Fruit fly (Drosophila melanogaster) whole organism, prepupa: ENCODE data around the gene CG34171.
A peak's percentile ranks its signal among the peaks of the same experiment; 100 is the strongest.

Experiments used
- Blimp-1 ChIP-seq: fragments of 200-800 bp; sonication (Bioruptor generic); optimal IDR thresholded peaks from 3 replicates; lab custom pipeline; 2017; ENCODE audit warnings: missing biosample characterization, missing genetic modification characterization, mild to moderate bottlenecking, moderate library complexity, missing genetic modification reagents
- CG10631 ChIP-seq: fragments of 200-800 bp; sonication (Bioruptor generic); optimal IDR thresholded peaks from 2 replicates; lab custom pipeline; 2016; ENCODE audit warnings: missing biosample characterization, missing genetic modification characterization
- CG11294 ChIP-seq: fragments of 200-800 bp; sonication (Bioruptor generic); IDR thresholded peaks from 2 replicates; pipeline ENCODE4 v1.3.6; 2022; ENCODE audit warnings: missing biosample characterization, missing genetic modification characterization
- CG11762 ChIP-seq: fragments of 200-800 bp; sonication (Bioruptor generic); optimal IDR thresholded peaks from 3 replicates; lab custom pipeline; 2016; ENCODE audit warnings: missing biosample characterization, missing genetic modification characterization; ENCODE audit not compliant: insufficient read depth
- CG15336 ChIP-seq: fragments of 200-800 bp; sonication (Bioruptor generic); IDR thresholded peaks from 2 replicates; pipeline ENCODE4 v1.3.6; 2022; ENCODE audit warnings: missing biosample characterization, missing genetic modification characterization
- CG16779 ChIP-seq: fragments of 200-800 bp; sonication (Bioruptor generic); optimal IDR thresholded peaks from 3 replicates; lab custom pipeline; 2017; ENCODE audit warnings: missing biosample characterization, mild to moderate bottlenecking, missing genetic modification characterization
- CG31627 ChIP-seq: fragments of 200-800 bp; sonication (Bioruptor generic); optimal IDR thresholded peaks from 3 replicates; lab custom pipeline; 2016; ENCODE audit warnings: missing biosample characterization, missing genetic modification characterization
- CG32006 ChIP-seq: fragments of 200-800 bp; sonication (Bioruptor generic); optimal IDR thresholded peaks from 3 replicates; lab custom pipeline; 2017; ENCODE audit warnings: missing biosample characterization, mild to moderate bottlenecking, missing genetic modification characterization
- CG3919 ChIP-seq: fragments of 200-800 bp; sonication (Bioruptor generic); optimal IDR thresholded peaks from 3 replicates; lab custom pipeline; 2016; ENCODE audit warnings: missing biosample characterization, missing genetic modification characterization
- CG6163 ChIP-seq: fragments of 200-800 bp; sonication (Bioruptor generic); IDR thresholded peaks from 3 replicates; pipeline ENCODE4 v1.3.6; 2022; ENCODE audit warnings: missing biosample characterization, missing genetic modification characterization
- CG6808 ChIP-seq: fragments of 200-800 bp; sonication (Bioruptor generic); optimal IDR thresholded peaks from 3 replicates; lab custom pipeline; 2017; ENCODE audit warnings: missing biosample characterization, missing genetic modification characterization, mild to moderate bottlenecking, moderate library complexity, missing genetic modification reagents
- CG6854 ChIP-seq: fragments of 200-800 bp; sonication (Bioruptor generic); optimal IDR thresholded peaks from 2 replicates; lab custom pipeline; 2017; ENCODE audit warnings: missing biosample characterization, mild to moderate bottlenecking, missing genetic modification characterization
- CG8319 ChIP-seq: fragments of 200-800 bp; sonication (Bioruptor generic); optimal IDR thresholded peaks from 3 replicates; lab custom pipeline; 2016; ENCODE audit warnings: missing biosample characterization, missing genetic modification characterization
- CG8632 ChIP-seq: fragments of 200-800 bp; sonication (Bioruptor generic); optimal IDR thresholded peaks from 3 replicates; lab custom pipeline; 2016; ENCODE audit warnings: missing biosample characterization, missing genetic modification characterization
- Eip75B ChIP-seq: fragments of 200-800 bp; sonication (Bioruptor generic); optimal IDR thresholded peaks from 3 replicates; lab custom pipeline; 2016; ENCODE audit warnings: missing biosample characterization, missing genetic modification characterization
- Eip78C ChIP-seq: fragments of 200-800 bp; sonication (Bioruptor generic); peaks from one replicate; lab custom pipeline; 2016; ENCODE audit warnings: missing biosample characterization, missing genetic modification characterization
- Eip93F ChIP-seq: fragments of 200-800 bp; sonication (Bioruptor generic); optimal IDR thresholded peaks from 2 replicates; lab custom pipeline; 2016; ENCODE audit warnings: missing biosample characterization, mild to moderate bottlenecking, missing genetic modification characterization
- Ets21C ChIP-seq: fragments of 200-800 bp; sonication (Bioruptor generic); optimal IDR thresholded peaks from 3 replicates; lab custom pipeline; 2016; ENCODE audit warnings: missing biosample characterization, missing genetic modification characterization
- Ets96B ChIP-seq: fragments of 200-800 bp; optimal IDR thresholded peaks from 2 replicates; lab custom pipeline; 2019; ENCODE audit warnings: missing biosample characterization, mild to moderate bottlenecking, missing genetic modification characterization, moderate library complexity
- Hr38 ChIP-seq: sonication (Bioruptor generic); optimal IDR thresholded peaks from 2 replicates; lab custom pipeline; 2016; ENCODE audit warnings: missing biosample characterization, missing genetic modification characterization
- Hr39 ChIP-seq: fragments of 200-800 bp; sonication (Bioruptor generic); optimal IDR thresholded peaks from 2 replicates; lab custom pipeline; 2016; ENCODE audit warnings: missing biosample characterization, missing genetic modification characterization
- Hr4 ChIP-seq: fragments of 200-800 bp; sonication (Bioruptor generic); optimal IDR thresholded peaks from 3 replicates; lab custom pipeline; 2016; ENCODE audit warnings: missing biosample characterization, missing genetic modification characterization
- Sox14 ChIP-seq: fragments of 200-800 bp; sonication (Bioruptor generic); optimal IDR thresholded peaks from 3 replicates; lab custom pipeline; 2016; ENCODE audit warnings: missing biosample characterization, missing genetic modification characterization
- Sox15 ChIP-seq: fragments of 200-800 bp; sonication (Bioruptor generic); optimal IDR thresholded peaks from 3 replicates; lab custom pipeline; 2016; ENCODE audit warnings: missing biosample characterization, missing genetic modification characterization
- achi ChIP-seq: fragments of 200-800 bp; sonication (Bioruptor generic); optimal IDR thresholded peaks from 3 replicates; lab custom pipeline; 2016; ENCODE audit warnings: missing biosample characterization, missing genetic modification characterization
- acj6 ChIP-seq: fragments of 200-800 bp; sonication (Bioruptor generic); optimal IDR thresholded peaks from 3 replicates; lab custom pipeline; 2016; ENCODE audit warnings: missing biosample characterization, missing genetic modification characterization
- cyc ChIP-seq: fragments of 200-800 bp; sonication (Bioruptor generic); optimal IDR thresholded peaks from 3 replicates; lab custom pipeline; 2016; ENCODE audit warnings: missing biosample characterization, missing genetic modification characterization
- dac ChIP-seq: fragments of 200-800 bp; sonication (Bioruptor generic); optimal IDR thresholded peaks from 2 replicates; lab custom pipeline; 2017; ENCODE audit warnings: missing biosample characterization, mild to moderate bottlenecking, missing genetic modification characterization
- dsx ChIP-seq: fragments of 200-800 bp; optimal IDR thresholded peaks from 3 replicates; lab custom pipeline; 2019; ENCODE audit warnings: missing biosample characterization, mild to moderate bottlenecking, missing genetic modification characterization, moderate library complexity; ENCODE audit not compliant: poor library complexity, severe bottlenecking
- eg ChIP-seq: fragments of 200-800 bp; sonication (Bioruptor generic); IDR thresholded peaks from 3 replicates; pipeline ENCODE4 v1.3.6; 2022; ENCODE audit warnings: missing biosample characterization, missing genetic modification characterization
- esn ChIP-seq: fragments of 200-800 bp; sonication (Bioruptor generic); optimal IDR thresholded peaks from 2 replicates; lab custom pipeline; 2016; ENCODE audit warnings: missing biosample characterization, mild to moderate bottlenecking, missing genetic modification characterization, moderate library complexity
- fd59A ChIP-seq: fragments of 200-800 bp; sonication (Bioruptor generic); optimal IDR thresholded peaks from 2 replicates; lab custom pipeline; 2017; ENCODE audit warnings: missing biosample characterization, mild to moderate bottlenecking, missing genetic modification characterization, missing genetic modification reagents
- fd85E ChIP-seq: fragments of 200-800 bp; sonication (Bioruptor generic); optimal IDR thresholded peaks from 3 replicates; lab custom pipeline; 2016; ENCODE audit warnings: missing biosample characterization, missing genetic modification characterization
- fkh ChIP-seq: fragments of 200-800 bp; sonication (Bioruptor generic); optimal IDR thresholded peaks from 3 replicates; lab custom pipeline; 2017; ENCODE audit warnings: missing biosample characterization, mild to moderate bottlenecking, missing genetic modification characterization, moderate library complexity
- net ChIP-seq: fragments of 200-800 bp; sonication (Bioruptor generic); optimal IDR thresholded peaks from 3 replicates; lab custom pipeline; 2016; ENCODE audit warnings: missing biosample characterization, missing genetic modification characterization
- pdm3 ChIP-seq: fragments of 200-800 bp; sonication (Bioruptor generic); optimal IDR thresholded peaks from 3 replicates; lab custom pipeline; 2016; ENCODE audit warnings: missing biosample characterization, missing genetic modification characterization
- salr ChIP-seq, 2 experiments: fragments of 200-800 bp; sonication (Bioruptor generic); optimal IDR thresholded peaks; 3 replicates each; lab custom pipeline; 2016 to 2018; ENCODE audit warnings: missing biosample characterization in 2 of 2, missing genetic modification characterization in 2 of 2, mild to moderate bottlenecking in 1 of 2
- spab ChIP-seq: fragments of 200-800 bp; sonication (Bioruptor generic); optimal IDR thresholded peaks from 2 replicates; lab custom pipeline; 2017; ENCODE audit warnings: missing biosample characterization, mild to moderate bottlenecking, missing genetic modification characterization, missing genetic modification reagents
- svp ChIP-seq: fragments of 200-800 bp; sonication (Bioruptor generic); peaks from one replicate; lab custom pipeline; 2016; ENCODE audit warnings: missing biosample characterization, missing genetic modification characterization
- topi ChIP-seq: fragments of 200-800 bp; sonication (Bioruptor generic); optimal IDR thresholded peaks from 3 replicates; lab custom pipeline; 2016; ENCODE audit warnings: missing biosample characterization, missing genetic modification characterization

CG34171 gene

DNA sequence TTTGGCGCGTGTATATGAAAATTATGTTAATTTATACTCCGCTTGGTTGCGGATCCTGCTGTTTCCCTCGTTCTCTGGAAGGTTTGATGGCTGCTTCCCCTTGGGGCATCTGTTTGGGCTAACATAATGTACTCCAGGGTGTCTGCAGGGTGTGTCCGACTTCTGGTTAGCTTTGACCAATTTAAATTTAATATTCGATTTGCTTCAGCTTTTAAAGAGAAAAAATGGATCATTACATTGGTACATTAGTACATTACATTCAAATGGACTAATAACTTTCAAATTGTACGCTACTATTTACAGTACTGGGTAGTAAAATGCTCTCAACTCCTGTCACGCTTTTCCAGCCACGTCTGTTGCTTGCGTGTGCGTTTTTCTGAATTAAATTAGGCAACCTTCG lies 1.3 kb upstream of the CG34171 start (continued):
- no peak for TF ChIP-seq CG6854 (GFP tag; lab: Kevin White, UChicago)
- no peak for TF ChIP-seq Hr38 (GFP tag; lab: Kevin White, UChicago)
- no peak for TF ChIP-seq Ets96B (tag; lab: Kevin White, UChicago)
- TF ChIP-seq esn, result peak; percentile 66
- TF ChIP-seq eg (GFP tag; lab: Robert Waterston, UW), result no peak
- TF ChIP-seq dsx, result no peak
- peak; percentile 3 for TF ChIP-seq Sox15 (GFP tag; lab: Kevin White, UChicago)
- TF ChIP-seq CG32006 (GFP tag; lab: Kevin White, UChicago), result peak; percentile 45
- peak; percentile 33 for TF ChIP-seq pdm3 (GFP tag; lab: Kevin White, UChicago)
- TF ChIP-seq salr (GFP tag; optimal IDR thresholded peaks at IDR 0.05; lab: Kevin White, UChicago), result no peak
- TF ChIP-seq Ets21C (GFP tag; lab: Kevin White, UChicago), result peak; percentile 42
- TF ChIP-seq Sox14 (GFP tag; lab: Kevin White, UChicago), result peak; percentile 41
- TF ChIP-seq Blimp-1 (GFP tag; lab: Kevin White, UChicago), result no peak
- peak; percentile 33 for TF ChIP-seq Eip75B
- peak; percentile 40; the same call in 1 of the 3 replicates for TF ChIP-seq CG6163 (GFP tag; lab: Robert Waterston, UW)
- no peak for TF ChIP-seq CG15336 (GFP tag; lab: Robert Waterston, UW)
- TF ChIP-seq net (GFP tag; lab: Kevin White, UChicago), result peak; percentile 4
- TF ChIP-seq achi (GFP tag; lab: Kevin White, UChicago), result peak; percentile 5
- TF ChIP-seq acj6, result peak; percentile 24
- peak; percentile 60 for TF ChIP-seq Hr39 (GFP tag; lab: Kevin White, UChicago)
- peak; percentile 26 for TF ChIP-seq CG10631
- no peak for TF ChIP-seq CG16779 (tag; lab: Kevin White, UChicago)
- peak; percentile 58 for TF ChIP-seq topi
- TF ChIP-seq Eip93F (GFP tag; lab: Kevin White, UChicago), result no peak
- peak; percentile 32 for TF ChIP-seq CG3919 (GFP tag; lab: Kevin White, UChicago)
- peak; percentile 77 for TF ChIP-seq svp
- TF ChIP-seq CG8632, result no peak

- TF ChIP-seq CG8319 (GFP tag; lab: Kevin White, UChicago), result no peak
- no peak for TF ChIP-seq Ets21C (GFP tag; lab: Kevin White, UChicago)
- no peak for TF ChIP-seq cyc
- TF ChIP-seq CG31627 (GFP tag; lab: Kevin White, UChicago), result no peak
- no peak for TF ChIP-seq fd59A
- TF ChIP-seq CG6808, result no peak
- no peak for TF ChIP-seq Hr4 (GFP tag; lab: Kevin White, UChicago)
- TF ChIP-seq CG11294 (GFP tag; lab: Robert Waterston, UW), result no peak
- TF ChIP-seq CG6854 (GFP tag; lab: Kevin White, UChicago), result no peak
These were observed 9.4 kb downstream of the CG34171 start for dm6 chr2L:18387749-18388148.

dm6 chr2L:18389987-18390386 lies 11.6 kb downstream of the CG34171 start:
- TF ChIP-seq cyc (no peak), Hr4 (GFP tag; lab: Kevin White, UChicago) (no peak), CG11762 (GFP tag; lab: Kevin White, UChicago) (no peak), Ets21C (GFP tag; lab: Kevin White, UChicago) (no peak), dac (GFP tag; lab: Kevin White, UChicago) (no peak), salr (GFP tag; optimal IDR thresholded peaks at IDR 0.05; lab: Kevin White, UChicago) (no peak), Eip78C (GFP tag; lab: Kevin White, UChicago) (no peak), spab (GFP tag; lab: Kevin White, UChicago) (no peak), CG6163 (GFP tag; lab: Robert Waterston, UW) (no peak), Sox14 (GFP tag; lab: Kevin White, UChicago) (no peak), fkh (GFP tag; lab: Kevin White, UChicago) (no peak), CG11294 (GFP tag; lab: Robert Waterston, UW) (no peak), CG8632 (no peak), CG8319 (GFP tag; lab: Kevin White, UChicago) (no peak), Ets96B (tag; lab: Kevin White, UChicago) (no peak), fd85E (GFP tag; lab: Kevin White, UChicago) (no peak), svp (no peak)
